Worm (Caenorhabditis elegans): Measurements from ENCODE around the gene ncs-6.

Gene ncs-6

ce11 chrII:3556584-3556983, 28.3 kb upstream of the ncs-6 start:
- TF ChIP-seq nhr-237 (tag; optimal IDR thresholded peaks at IDR 0.05) (no peak), mdl-1 (tag; optimal IDR thresholded peaks at IDR 0.05) (no peak), ceh-16 (tag; optimal IDR thresholded peaks at IDR 0.05) (no peak), aly-2 (tag; optimal IDR thresholded peaks at IDR 0.05) (no peak)

- TF ChIP-seq unc-39 (tag; optimal IDR thresholded peaks at IDR 0.05) (no peak), nhr-25 (tag; optimal IDR thresholded peaks at IDR 0.05) (no peak), ceh-9 (tag; optimal IDR thresholded peaks at IDR 0.05) (no peak), nhr-23 (tag; optimal IDR thresholded peaks at IDR 0.05) (no peak), nhr-43 (tag; optimal IDR thresholded peaks at IDR 0.05; ENCODE audit: poor library complexity, severe bottlenecking) (peak; percentile 12), nhr-237 (tag; optimal IDR thresholded peaks at IDR 0.05) (no peak)
These were observed 27.0 kb upstream of the ncs-6 start for ce11 chrII:3555281-3555680.

- TF ChIP-seq fkh-10 (GFP tag; optimal IDR thresholded peaks at IDR 0.05) (no peak), ztf-11 (tag; optimal IDR thresholded peaks at IDR 0.05) (no peak), unc-62 (GFP tag; optimal IDR thresholded peaks at IDR 0.05) (no peak), mml-1 (tag; optimal IDR thresholded peaks at IDR 0.05) (no peak), zag-1 (tag; optimal IDR thresholded peaks at IDR 0.05) (no peak), unc-39 (tag; optimal IDR thresholded peaks at IDR 0.05) (no peak)
These were observed 26.4 kb upstream of the ncs-6 start for ce11 chrII:3554673-3555072.

DNA sequence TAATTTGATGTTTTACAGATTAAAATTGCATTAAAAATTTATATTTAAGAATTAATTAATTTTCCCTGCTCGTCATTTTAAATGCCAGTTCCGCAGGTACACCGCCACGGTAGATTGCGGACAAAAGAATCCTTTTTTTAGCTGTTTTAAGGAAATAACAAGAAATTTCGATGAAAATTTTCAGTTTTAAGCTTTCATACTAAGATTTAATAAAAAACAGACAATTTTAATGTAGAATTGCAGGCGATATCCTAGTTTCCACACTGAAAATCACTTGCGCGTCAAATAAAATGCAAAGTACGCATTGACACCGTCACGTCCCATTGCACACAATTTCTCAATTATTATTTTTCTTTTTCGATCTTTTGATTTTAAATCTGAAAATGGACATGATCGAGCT, 25.1 kb upstream of the ncs-6 start, which contains the start of gene dnc-3:
Gene dnc-3 (plus strand): TSS at position 272 of the 400 bp plus-strand sequence.
- TF ChIP-seq lsy-12 (tag; optimal IDR thresholded peaks at IDR 0.05) (no peak), ztf-11 (tag; optimal IDR thresholded peaks at IDR 0.05) (no peak), daf-12 (tag; optimal IDR thresholded peaks at IDR 0.05) (no peak), eor-1 (tag; optimal IDR thresholded peaks at IDR 0.05) (no peak), nhr-28 (tag; optimal IDR thresholded peaks at IDR 0.05) (no peak), tbx-2 (tag; optimal IDR thresholded peaks at IDR 0.05) (peak; percentile 53), lin-15B (tag; optimal IDR thresholded peaks at IDR 0.05) (peak; percentile 59), snpc-4 (tag; optimal IDR thresholded peaks at IDR 0.05) (peak; percentile 5), ZK546.5 (tag; optimal IDR thresholded peaks at IDR 0.05) (no peak), elt-2 (tag; optimal IDR thresholded peaks at IDR 0.05) (peak; percentile 28), nhr-25 (tag; optimal IDR thresholded peaks at IDR 0.05) (no peak), ceh-28 (tag; optimal IDR thresholded peaks at IDR 0.05) (peak; percentile 29), nfya-1 (tag; optimal IDR thresholded peaks at IDR 0.05; ENCODE audit: insufficient read depth) (peak; percentile 51), nhr-23 (tag; optimal IDR thresholded peaks at IDR 0.05) (peak; percentile 21)

ce11 chrII:3550352-3550751, 22.0 kb upstream of the ncs-6 start, which contains the start of gene W10G11.19:
TSS of gene W10G11.19 (plus strand) at chrII:3550652.
- TF ChIP-seq egl-5 (tag; optimal IDR thresholded peaks at IDR 0.05) (no peak), elt-2 (tag; optimal IDR thresholded peaks at IDR 0.05) (peak; percentile 35)

ce11 chrII:3547282-3547681, 19.0 kb upstream of the ncs-6 start:
- peak; percentile 23 for TF ChIP-seq elt-1 (tag; optimal IDR thresholded peaks at IDR 0.05)
- TF ChIP-seq egl-5 (tag; optimal IDR thresholded peaks at IDR 0.05), result no peak
- peak; percentile 6 for TF ChIP-seq skn-1 (tag; optimal IDR thresholded peaks at IDR 0.05)
- TF ChIP-seq nfya-1 (tag; optimal IDR thresholded peaks at IDR 0.05; ENCODE audit: insufficient read depth), result peak; percentile 70
- peak; percentile 81 for TF ChIP-seq lin-15B (tag; optimal IDR thresholded peaks at IDR 0.05)
- TF ChIP-seq jun-1 (tag; optimal IDR thresholded peaks at IDR 0.05), result no peak
- no peak for TF ChIP-seq nhr-77 (tag; optimal IDR thresholded peaks at IDR 0.05)
- peak; percentile 81 for TF ChIP-seq hmg-11 (tag; optimal IDR thresholded peaks at IDR 0.05)
- no peak for TF ChIP-seq elt-2 (tag; optimal IDR thresholded peaks at IDR 0.05)
- TF ChIP-seq nhr-76 (tag; optimal IDR thresholded peaks at IDR 0.05), result no peak
- no peak for TF ChIP-seq fos-1 (tag; optimal IDR thresholded peaks at IDR 0.05)
- peak; percentile 71 for TF ChIP-seq lin-39 (tag; optimal IDR thresholded peaks at IDR 0.05)
- peak; percentile 29 for TF ChIP-seq nhr-23 (tag; optimal IDR thresholded peaks at IDR 0.05)

All from whole organism, L3 larva.